Fruit fly (Drosophila melanogaster): ENCODE data around the gene loco.
A peak's percentile ranks its signal among the peaks of the same experiment; 100 is the strongest.

The loco gene

dm6 chr3R:22684044-22684947, 45.1 kb upstream of the loco start (continued):
- TF ChIP-seq bbx (GFP tag; IDR thresholded peaks at IDR 0.05; ENCODE audit: partially characterized antibody) (0 out of 2 replicates have a peak, but pooled peaks have one; percentile 25), sima (GFP tag; optimal IDR thresholded peaks at IDR 0.05) (no peak), CG6791 (GFP tag; IDR thresholded peaks at IDR 0.05; ENCODE audit: partially characterized antibody) (no peak), Fer2 (tag; optimal IDR thresholded peaks at IDR 0.05) (no peak), Sox102F (GFP tag; optimal IDR thresholded peaks at IDR 0.05) (no peak), Side (GFP tag; optimal IDR thresholded peaks at IDR 0.05) (no peak), CG11398 (GFP tag; optimal IDR thresholded peaks at IDR 0.05) (no peak), Usf (GFP tag; optimal IDR thresholded peaks at IDR 0.05) (no peak), CG10274 (GFP tag; optimal IDR thresholded peaks at IDR 0.05) (no peak), CG8944 (GFP tag; optimal IDR thresholded peaks at IDR 0.05) (no peak), CG13123 (GFP tag; optimal IDR thresholded peaks at IDR 0.05) (no peak), Chrac-16 (GFP tag; optimal IDR thresholded peaks at IDR 0.05) (no peak), Elba2 (GFP tag; optimal IDR thresholded peaks at IDR 0.05) (no peak), kni (GFP tag; optimal IDR thresholded peaks at IDR 0.05) (peak; percentile 29), CG8281 (tag; optimal IDR thresholded peaks at IDR 0.05) (no peak), CG1832 (GFP tag; optimal IDR thresholded peaks at IDR 0.05) (no peak), lmd (GFP tag; IDR thresholded peaks at IDR 0.05) (no peak), unc-4 (GFP tag; IDR thresholded peaks at IDR 0.05; ENCODE audit: partially characterized antibody) (no peak), bcd (GFP tag; optimal IDR thresholded peaks at IDR 0.05) (no peak), CG13775 (GFP tag; optimal IDR thresholded peaks at IDR 0.05) (no peak), az2 (GFP tag; optimal IDR thresholded peaks at IDR 0.05) (no peak), CG2202 (tag; optimal IDR thresholded peaks at IDR 0.05) (no peak), CG6254 (GFP tag; optimal IDR thresholded peaks at IDR 0.05) (peak; percentile 4), Abd-B (GFP tag; optimal IDR thresholded peaks at IDR 0.05) (no peak), CG31441 (GFP tag; IDR thresholded peaks at IDR 0.05) (no peak), Hey (tag; optimal IDR thresholded peaks at IDR 0.05) (no peak), gt (GFP tag; IDR thresholded peaks at IDR 0.05) (no peak), H2.0 (GFP tag; IDR thresholded peaks at IDR 0.05) (no peak), Dp (GFP tag; optimal IDR thresholded peaks at IDR 0.05) (no peak), CG4730 (GFP tag; IDR thresholded peaks at IDR 0.05) (no peak), CG7556 (GFP tag; optimal IDR thresholded peaks at IDR 0.05) (peak; percentile 26), sc (optimal IDR thresholded peaks at IDR 0.05) (no peak), sc (GFP tag; optimal IDR thresholded peaks at IDR 0.05) (no peak), PHDP (tag; optimal IDR thresholded peaks at IDR 0.05) (peak; percentile 4), Dref (GFP tag; IDR thresholded peaks at IDR 0.05) (no peak), Asciz (GFP tag; optimal IDR thresholded peaks at IDR 0.05) (peak; percentile 41), Antp (GFP tag; optimal IDR thresholded peaks at IDR 0.05) (no peak), HHEX (GFP tag; optimal IDR thresholded peaks at IDR 0.05) (no peak), prd (optimal IDR thresholded peaks at IDR 0.05) (no peak), prd (GFP tag; IDR thresholded peaks at IDR 0.05) (no peak), CG17612 (GFP tag; IDR thresholded peaks at IDR 0.05) (no peak), chm (GFP tag; IDR thresholded peaks at IDR 0.05) (no peak)
